Worm (Caenorhabditis elegans) whole organism, L1 larva: Measurements from ENCODE around the gene W05B10.4.

ENCODE experiments used
- C34B4.2 ChIP-seq: sonication (generic microtip); optimal IDR thresholded peaks from 2 replicates; lab custom pipeline; 2017; ENCODE audit warnings: mild to moderate bottlenecking, missing genetic modification characterization, missing compliant biosample characterization
- blmp-1 ChIP-seq: fragments of 150-350 bp; optimal IDR thresholded peaks from 2 replicates; lab custom pipeline; 2014; ENCODE audit warnings: missing biosample characterization, missing genetic modification characterization
- ceh-8 ChIP-seq: fragments of 200-800 bp; sonication (Bioruptor generic); optimal IDR thresholded peaks from 2 replicates; lab custom pipeline; 2018; ENCODE audit warnings: mild to moderate bottlenecking, missing genetic modification characterization, moderate library complexity, missing compliant biosample characterization
- ceh-82 ChIP-seq, 3 experiments: fragments of 150-350 bp in 1 of 3; sonication (generic microtip) in 2 of 3; optimal IDR thresholded peaks; 2 replicates each; lab custom pipeline; 2014 to 2017; ENCODE audit warnings: missing biosample characterization in 3 of 3, missing genetic modification characterization in 3 of 3
- ceh-90 ChIP-seq: sonication (generic microtip); optimal IDR thresholded peaks from 2 replicates; lab custom pipeline; 2016; ENCODE audit warnings: missing genetic modification characterization, missing compliant biosample characterization
- dpl-1 ChIP-seq, 3 experiments: fragments of 150-350 bp in 2 of 3; sonication (generic microtip) in 1 of 3; optimal IDR thresholded peaks; 2 replicates each; lab custom pipeline; 2014 to 2017; ENCODE audit warnings: missing biosample characterization in 3 of 3, missing genetic modification characterization in 3 of 3, missing genetic modification reagents in 3 of 3
- dsc-1 ChIP-seq: sonication (generic microtip); optimal IDR thresholded peaks from 2 replicates; lab custom pipeline; 2016; ENCODE audit warnings: mild to moderate bottlenecking, missing genetic modification characterization, missing compliant biosample characterization
- efl-3 ChIP-seq: fragments of 200-800 bp; sonication (Bioruptor generic); optimal IDR thresholded peaks from 2 replicates; lab custom pipeline; 2018; ENCODE audit warnings: mild to moderate bottlenecking, missing genetic modification characterization, missing compliant biosample characterization
- egl-13 ChIP-seq: sonication (generic microtip); optimal IDR thresholded peaks from 2 replicates; lab custom pipeline; 2016; ENCODE audit warnings: missing genotype, missing genetic modification reagents, missing genetic modification characterization, missing compliant biosample characterization
- egl-27 ChIP-seq, 2 experiments: fragments of 150-350 bp in 1 of 2; sonication (generic microtip); optimal IDR thresholded peaks; 3 replicates each; lab custom pipeline; 2017 to 2018; ENCODE audit warnings: missing biosample characterization in 2 of 2, missing genetic modification characterization in 2 of 2, missing genetic modification reagents in 2 of 2
- elt-3 ChIP-seq, 6 experiments: fragments of 150-350 bp in 1 of 6; sonication (generic microtip); optimal IDR thresholded peaks; 2 replicates each; lab custom pipeline; 2017 to 2018; ENCODE audit warnings: missing biosample characterization in 6 of 6, missing genetic modification characterization in 6 of 6, inconsistent platforms in 1 of 6
- fkh-4 ChIP-seq: sonication (generic microtip); optimal IDR thresholded peaks from 2 replicates; lab custom pipeline; 2016; ENCODE audit warnings: missing compliant biosample characterization, missing genetic modification characterization, borderline replicate concordance
- fkh-8 ChIP-seq: sonication (generic microtip); optimal IDR thresholded peaks from 2 replicates; lab custom pipeline; 2016; ENCODE audit warnings: mild to moderate bottlenecking, missing genetic modification characterization, missing compliant biosample characterization
- fos-1 ChIP-seq: fragments of 150-350 bp; optimal IDR thresholded peaks from 2 replicates; lab custom pipeline; 2014; ENCODE audit warnings: missing biosample characterization, missing genetic modification characterization
- grh-1 ChIP-seq: fragments of 200-800 bp; sonication (Bioruptor generic); IDR thresholded peaks from 2 replicates; pipeline ENCODE4 v1.3.6; 2022; ENCODE audit warnings: missing genetic modification reagents, missing genetic modification characterization, missing compliant biosample characterization
- hlh-17 ChIP-seq: fragments of 200-800 bp; sonication (Bioruptor generic); optimal IDR thresholded peaks from 2 replicates; lab custom pipeline; 2018; ENCODE audit warnings: missing genetic modification characterization, mild to moderate bottlenecking, missing compliant biosample characterization, moderate library complexity, borderline replicate concordance
- hlh-4 ChIP-seq: sonication (generic microtip); optimal IDR thresholded peaks from 2 replicates; lab custom pipeline; 2016; ENCODE audit warnings: mild to moderate bottlenecking, missing genetic modification characterization, missing compliant biosample characterization
- lin-14 ChIP-seq: fragments of 200-800 bp; sonication (Bioruptor generic); optimal IDR thresholded peaks from 2 replicates; lab custom pipeline; 2018; ENCODE audit warnings: mild to moderate bottlenecking, missing genetic modification characterization, moderate library complexity, missing compliant biosample characterization
- lin-35 ChIP-seq, 2 experiments: fragments of 150-350 bp; optimal IDR thresholded peaks; 2 replicates each; lab custom pipeline; 2014; ENCODE audit warnings: missing biosample characterization in 2 of 2, missing genetic modification characterization in 2 of 2, missing genetic modification reagents in 2 of 2
- lin-39 ChIP-seq: fragments of 150-350 bp; optimal IDR thresholded peaks from 2 replicates; lab custom pipeline; 2014; ENCODE audit warnings: missing biosample characterization, missing genetic modification reagents, missing genetic modification characterization
- mab-9 ChIP-seq: fragments of 200-800 bp; sonication (Bioruptor generic); IDR thresholded peaks from 2 replicates; pipeline ENCODE4 v1.3.6; 2022; ENCODE audit warnings: missing genetic modification reagents, missing genetic modification characterization, missing compliant biosample characterization
- mef-2 ChIP-seq: fragments of 150-350 bp; optimal IDR thresholded peaks from 2 replicates; lab custom pipeline; 2014; ENCODE audit warnings: missing biosample characterization, missing genetic modification characterization
- nhr-19 ChIP-seq: fragments of 200-800 bp; sonication (Bioruptor generic); conservative IDR thresholded peaks from 2 replicates; pipeline ENCODE4 v1.3.6; 2022; ENCODE audit warnings: missing genetic modification characterization, missing compliant biosample characterization
- nhr-20 ChIP-seq: sonication (generic microtip); optimal IDR thresholded peaks from 2 replicates; lab custom pipeline; 2016; ENCODE audit warnings: mild to moderate bottlenecking, missing genetic modification characterization, missing compliant biosample characterization
- nhr-237 ChIP-seq: fragments of 150-350 bp; optimal IDR thresholded peaks from 2 replicates; lab custom pipeline; 2014; ENCODE audit warnings: missing biosample characterization, missing genetic modification characterization
- nhr-28 ChIP-seq: fragments of 150-350 bp; optimal IDR thresholded peaks from 2 replicates; lab custom pipeline; 2014; ENCODE audit warnings: missing biosample characterization, missing genetic modification characterization
- nhr-71 ChIP-seq: sonication (generic microtip); optimal IDR thresholded peaks from 2 replicates; lab custom pipeline; 2016; ENCODE audit warnings: mild to moderate bottlenecking, missing genetic modification characterization, moderate library complexity, missing compliant biosample characterization
- nhr-85 ChIP-seq: sonication (generic microtip); peaks from one replicate; lab custom pipeline; 2016; ENCODE audit warnings: missing genetic modification characterization, inconsistent platforms, missing compliant biosample characterization
- snu-23 ChIP-seq: sonication (generic microtip); optimal IDR thresholded peaks from 2 replicates; lab custom pipeline; 2016; ENCODE audit warnings: missing genetic modification characterization, missing compliant biosample characterization
- sptf-1 ChIP-seq: fragments of 150-350 bp; optimal IDR thresholded peaks from 2 replicates; lab custom pipeline; 2014; ENCODE audit warnings: missing biosample characterization, missing genetic modification characterization
- swsn-7 ChIP-seq: sonication (generic microtip); optimal IDR thresholded peaks from 2 replicates; lab custom pipeline; 2016; ENCODE audit warnings: missing genetic modification characterization, missing compliant biosample characterization
- unc-130 ChIP-seq: fragments of 150-350 bp; optimal IDR thresholded peaks from 2 replicates; lab custom pipeline; 2017; ENCODE audit warnings: missing biosample characterization, missing genetic modification characterization, inconsistent platforms
- unc-86 ChIP-seq: sonication (generic microtip); optimal IDR thresholded peaks from 2 replicates; lab custom pipeline; 2016; ENCODE audit warnings: missing genetic modification characterization, missing compliant biosample characterization
- zip-4 ChIP-seq: fragments of 200-800 bp; sonication (Bioruptor generic); optimal IDR thresholded peaks from 2 replicates; lab custom pipeline; 2018; ENCODE audit warnings: mild to moderate bottlenecking, missing genetic modification characterization, moderate library complexity, missing compliant biosample characterization
- ztf-4 ChIP-seq: fragments of 150-350 bp; optimal IDR thresholded peaks from 2 replicates; lab custom pipeline; 2014; ENCODE audit warnings: missing biosample characterization, missing genetic modification characterization

The W05B10.4 gene

DNA sequence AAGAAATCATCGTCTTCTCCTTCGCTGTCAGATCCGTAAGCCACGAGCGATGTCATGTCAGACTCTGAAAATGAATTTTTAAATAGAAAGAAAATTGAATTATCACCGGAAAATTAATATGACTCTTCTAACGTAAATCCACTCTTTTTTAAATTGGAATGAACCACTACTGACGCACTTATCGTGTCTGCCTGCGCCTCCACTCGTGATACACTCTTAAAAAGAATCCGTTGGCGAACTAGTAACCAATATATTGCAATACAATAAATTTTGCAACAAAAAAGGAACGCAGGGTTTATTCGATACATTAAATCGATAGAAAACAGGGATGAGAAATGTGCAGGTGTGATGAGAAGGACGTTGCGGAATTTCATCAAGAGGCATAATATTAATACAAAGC, 8.6 kb upstream of the W05B10.4 start, which contains the start of gene ccch-3 (continued):
- no peak for TF ChIP-seq nhr-28
- TF ChIP-seq nhr-20 (tag; lab: Kevin White, UChicago): peak; percentile 92
- no peak for TF ChIP-seq mab-9 (GFP tag; lab: Robert Waterston, UW)
- peak; percentile 70 for TF ChIP-seq fkh-8 (tag; lab: Kevin White, UChicago)
- TF ChIP-seq ceh-8 (GFP tag; lab: Kevin White, UChicago): peak; percentile 51
- TF ChIP-seq snu-23: no peak
- peak; percentile 6 for TF ChIP-seq fos-1 (tag; lab: Kevin White, UChicago)
- TF ChIP-seq lin-39 (tag; lab: Kevin White, UChicago): no peak
- TF ChIP-seq ztf-4 (tag; lab: Kevin White, UChicago): peak; percentile 34
- peak; percentile 78 for TF ChIP-seq unc-130 (tag; lab: Kevin White, UChicago)
- peak; percentile 27 to 50 (median 44) for TF ChIP-seq ceh-82 (tag; optimal IDR thresholded peaks at IDR 0.05; lab: Kevin White, UChicago)
- TF ChIP-seq nhr-71 (tag; lab: Kevin White, UChicago): peak; percentile 84

DNA sequence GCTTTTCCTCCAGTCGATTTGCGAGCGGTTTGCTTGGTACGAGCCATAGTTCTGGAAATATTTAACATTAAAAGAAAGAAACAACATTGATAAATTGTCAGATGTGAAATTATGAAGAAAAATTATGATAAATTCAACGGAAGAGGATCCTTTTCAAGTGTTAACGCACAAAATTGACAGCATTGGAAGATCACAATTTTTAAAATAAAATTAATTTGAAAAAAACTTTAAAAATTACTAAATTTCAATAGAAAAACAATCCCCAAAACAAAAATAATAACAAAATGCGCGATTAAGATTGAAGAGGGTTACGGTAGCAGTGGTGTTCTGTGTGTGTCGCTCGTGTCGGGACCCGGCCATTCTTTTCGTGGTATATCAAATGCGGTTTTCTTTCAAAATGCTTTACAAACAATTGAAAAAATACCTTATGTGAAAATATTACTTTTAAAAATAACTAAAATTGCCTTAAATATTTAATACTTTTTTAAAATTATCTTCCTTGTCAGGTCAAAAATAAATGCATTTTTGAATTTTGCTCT, 7.7 kb upstream of the W05B10.4 start, which contains the start of gene his-74:
his-74 (minus strand) TSS at position 51 of the 539 bp plus-strand sequence.
- TF ChIP-seq zip-4 (no peak), ceh-90 (no peak)

ce11 chrV:12661619-12662018, 6.4 kb upstream of the W05B10.4 start, which contains the start of gene W05B10.3:
Gene W05B10.3 (minus strand): TSS chrV:12661719.
- TF ChIP-seq hlh-4 (tag; lab: Kevin White, UChicago) (no peak), fos-1 (tag; lab: Kevin White, UChicago) (no peak), grh-1 (GFP tag; lab: Robert Waterston, UW) (no peak), mef-2 (tag; lab: Kevin White, UChicago) (no peak), dpl-1 (GFP tag; optimal IDR thresholded peaks at IDR 0.05; lab: Kevin White, UChicago) (no peak), egl-27 (tag; optimal IDR thresholded peaks at IDR 0.05; lab: Kevin White, UChicago) (no peak), ceh-8 (GFP tag; lab: Kevin White, UChicago) (no peak), zip-4 (no peak), sptf-1 (tag; lab: Kevin White, UChicago) (no peak), ceh-90 (no peak), lin-35 (GFP tag; optimal IDR thresholded peaks at IDR 0.05; lab: Kevin White, UChicago) (no peak), hlh-17 (GFP tag; lab: Kevin White, UChicago) (no peak), nhr-19 (GFP tag; lab: Robert Waterston, UW) (no peak), swsn-7 (tag; lab: Kevin White, UChicago) (no peak), nhr-237 (tag; lab: Kevin White, UChicago) (no peak)

ce11 chrV:12663386-12663785, 4.6 kb upstream of the W05B10.4 start:
- no peak for TF ChIP-seq nhr-28
- TF ChIP-seq dsc-1 (tag; lab: Kevin White, UChicago): peak; percentile 90
- no peak for TF ChIP-seq efl-3 (GFP tag; lab: Kevin White, UChicago)
- TF ChIP-seq fkh-4: peak; percentile 60
- TF ChIP-seq blmp-1 (tag; lab: Kevin White, UChicago): peak; percentile 21

ce11 chrV:12667397-12667796, 629 bp upstream of the W05B10.4 start:
- TF ChIP-seq nhr-85 (tag; lab: Kevin White, UChicago): peak; percentile 65
- TF ChIP-seq lin-14: peak; percentile 51
- TF ChIP-seq C34B4.2 (tag; lab: Kevin White, UChicago): no peak
- TF ChIP-seq blmp-1 (tag; lab: Kevin White, UChicago): peak; percentile 35
- no peak for TF ChIP-seq sptf-1 (tag; lab: Kevin White, UChicago)
- peak in 3 of 6 experiments; percentile 37 to 57 (median 40) for TF ChIP-seq elt-3 (tag; optimal IDR thresholded peaks at IDR 0.05; lab: Kevin White, UChicago)
- TF ChIP-seq unc-86 (tag; lab: Kevin White, UChicago): no peak
- peak; percentile 25 for TF ChIP-seq nhr-20 (tag; lab: Kevin White, UChicago)
- no peak for TF ChIP-seq egl-13 (tag; lab: Kevin White, UChicago)
